In the genomic region with DNA sequence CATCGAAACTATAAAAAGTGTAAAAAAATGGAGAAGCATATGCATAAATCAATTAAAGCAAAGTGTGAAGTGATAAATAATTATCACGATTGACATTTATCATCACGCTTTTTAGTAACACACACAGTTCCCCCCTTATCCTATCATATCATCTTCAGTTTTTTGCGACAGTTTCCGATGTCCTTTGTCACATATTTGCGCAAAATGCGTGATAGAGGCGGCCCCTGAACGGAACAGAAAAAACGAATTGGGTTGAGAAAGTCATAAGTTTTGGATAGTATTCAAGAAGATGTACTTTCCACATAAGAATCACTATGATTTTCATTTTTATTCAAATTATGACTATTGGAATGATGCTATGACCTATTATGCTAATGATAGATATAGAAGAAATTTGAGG, we compare ENCODE assay signal across 4 worm cellular contexts.
TF ChIP-seq lines count a peak whose summit lies in the region.

No protein-coding gene starts in this region.

TF ChIP-seq in whole organism, L1 larva, 84 proteins besides CTCF, POLR2A, EP300 and RAD21:
- peak in 3 of 6 experiments; percentile 2 to 35 (median 9) for TF ChIP-seq elt-3 (tag; optimal IDR thresholded peaks at IDR 0.05; lab: Kevin White, UChicago)
- TF ChIP-seq lin-14 (GFP tag; optimal IDR thresholded peaks at IDR 0.05; lab: Kevin White, UChicago), result peak; percentile 56
- no peak for TF ChIP-seq nhr-84 (tag; optimal IDR thresholded peaks at IDR 0.05; lab: Kevin White, UChicago)
- TF ChIP-seq blmp-1 (tag; optimal IDR thresholded peaks at IDR 0.05; lab: Kevin White, UChicago), result peak; percentile 71
- TF ChIP-seq nhr-20 (tag; optimal IDR thresholded peaks at IDR 0.05; lab: Kevin White, UChicago), result no peak
TF ChIP-seq in whole organism, L1 larva: peak in this region for 3.

TF ChIP-seq in whole organism, L2 larva, 48 proteins besides CTCF, POLR2A, EP300 and RAD21:
- TF ChIP-seq nhr-21 (tag; optimal IDR thresholded peaks at IDR 0.05; lab: Kevin White, UChicago) (peak; percentile 16), F13H6.1 (tag; optimal IDR thresholded peaks at IDR 0.05; lab: Kevin White, UChicago) (no peak), Y55F3AM.14 (GFP tag; optimal IDR thresholded peaks at IDR 0.05; lab: Kevin White, UChicago) (no peak), aly-2 (tag; optimal IDR thresholded peaks at IDR 0.05; lab: Kevin White, UChicago) (no peak)

TF ChIP-seq in whole organism, L3 larva, 47 proteins besides CTCF, POLR2A, EP300 and RAD21:
- no peak for TF ChIP-seq fkh-2 (tag; optimal IDR thresholded peaks at IDR 0.05; lab: Kevin White, UChicago)
- no peak for TF ChIP-seq ceh-9 (tag; optimal IDR thresholded peaks at IDR 0.05; lab: Kevin White, UChicago)
- no peak for TF ChIP-seq nhr-77 (tag; optimal IDR thresholded peaks at IDR 0.05; lab: Kevin White, UChicago)
- no peak for TF ChIP-seq hmg-11 (tag; optimal IDR thresholded peaks at IDR 0.05; lab: Kevin White, UChicago)
- TF ChIP-seq egl-5 (tag; optimal IDR thresholded peaks at IDR 0.05; lab: Kevin White, UChicago), result no peak
- no peak for TF ChIP-seq snpc-4 (tag; optimal IDR thresholded peaks at IDR 0.05; lab: Kevin White, UChicago)
- TF ChIP-seq nhr-25 (tag; optimal IDR thresholded peaks at IDR 0.05; lab: Kevin White, UChicago), result peak; percentile 45
- TF ChIP-seq aly-2 (tag; optimal IDR thresholded peaks at IDR 0.05; lab: Kevin White, UChicago), result no peak

TF ChIP-seq in whole organism, L4 larva, 104 proteins besides CTCF, POLR2A, EP300 and RAD21:
- TF ChIP-seq nhr-28 (tag; optimal IDR thresholded peaks at IDR 0.05; lab: Kevin White, UChicago), result peak; percentile 54
- no peak for TF ChIP-seq mdl-1 (tag; optimal IDR thresholded peaks at IDR 0.05; lab: Kevin White, UChicago)
- no peak for TF ChIP-seq ces-1 (GFP tag; optimal IDR thresholded peaks at IDR 0.05; lab: Kevin White, UChicago)
- TF ChIP-seq ceh-82 (tag; optimal IDR thresholded peaks at IDR 0.05; lab: Kevin White, UChicago), result no peak
- no peak for TF ChIP-seq lsy-2 (tag; optimal IDR thresholded peaks at IDR 0.05; lab: Kevin White, UChicago)
- no peak for TF ChIP-seq mdt-29 (GFP tag; IDR thresholded peaks at IDR 0.05; lab: Robert Waterston, UW)
- peak; percentile 25 for TF ChIP-seq hlh-11 (tag; optimal IDR thresholded peaks at IDR 0.05; lab: Kevin White, UChicago)
- peak; percentile 57 for TF ChIP-seq mxl-3 (GFP tag; optimal IDR thresholded peaks at IDR 0.05; lab: Kevin White, UChicago)
- TF ChIP-seq R02D3.7 (tag; optimal IDR thresholded peaks at IDR 0.05; lab: Kevin White, UChicago), result no peak
- no peak for TF ChIP-seq cey-2 (tag; optimal IDR thresholded peaks at IDR 0.05; lab: Kevin White, UChicago; ENCODE audit: borderline replicate concordance, insufficient read depth)
- TF ChIP-seq hlh-30 (tag; optimal IDR thresholded peaks at IDR 0.05; lab: Kevin White, UChicago; ENCODE audit: insufficient read depth), result peak; percentile 59
